Worm (Caenorhabditis elegans): ENCODE results near the gene eri-1.

Gene eri-1

DNA sequence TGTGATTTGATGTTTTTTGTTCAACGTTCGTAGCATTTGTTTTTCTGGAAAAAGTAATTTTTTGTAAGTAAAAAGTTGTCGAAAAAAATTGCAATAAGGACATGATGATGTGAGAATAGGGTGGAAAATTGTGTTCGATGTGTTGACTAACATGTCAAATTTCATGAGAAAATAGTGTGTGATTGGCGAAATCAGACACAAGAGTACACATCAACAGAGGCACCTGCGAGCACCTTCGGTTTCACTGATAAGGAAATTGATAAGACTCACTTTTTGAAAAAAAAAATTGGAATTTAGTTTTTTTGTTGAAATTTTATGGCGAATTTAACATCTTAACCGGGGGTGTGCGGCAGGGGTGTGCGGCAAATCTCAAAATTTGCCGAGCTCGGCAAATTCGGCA, 20.8 kb upstream of the eri-1 start, which contains the start of gene hum-8:
Gene hum-8, minus strand, starts transcription at position 46 of the 400 bp plus-strand sequence.
- no peak for TF ChIP-seq klf-2 (GFP tag; conservative IDR thresholded peaks at IDR 0.05)
- no peak for TF ChIP-seq T22C8.4 (GFP tag; IDR thresholded peaks at IDR 0.05)
- TF ChIP-seq ztf-23 (GFP tag; IDR thresholded peaks at IDR 0.05) = no peak
- TF ChIP-seq flt-1 (GFP tag; IDR thresholded peaks at IDR 0.05) = no peak
- no peak for TF ChIP-seq tab-1 (GFP tag; IDR thresholded peaks at IDR 0.05)
- TF ChIP-seq med-1 (GFP tag; optimal IDR thresholded peaks at IDR 0.05; ENCODE audit: insufficient read depth) = no peak
- TF ChIP-seq ref-1 (GFP tag; conservative IDR thresholded peaks at IDR 0.05) = no peak
- TF ChIP-seq ztf-29 (GFP tag; IDR thresholded peaks at IDR 0.05) = no peak
- no peak for TF ChIP-seq cog-1 (tag; optimal IDR thresholded peaks at IDR 0.05)

- TF ChIP-seq tab-1 (GFP tag; IDR thresholded peaks at IDR 0.05) (no peak), med-1 (GFP tag; optimal IDR thresholded peaks at IDR 0.05; ENCODE audit: insufficient read depth) (no peak), ztf-23 (GFP tag; IDR thresholded peaks at IDR 0.05) (no peak), T22C8.4 (GFP tag; IDR thresholded peaks at IDR 0.05) (no peak), klf-2 (GFP tag; conservative IDR thresholded peaks at IDR 0.05) (no peak), ztf-29 (GFP tag; IDR thresholded peaks at IDR 0.05) (no peak), flt-1 (GFP tag; IDR thresholded peaks at IDR 0.05) (no peak), ref-1 (GFP tag; conservative IDR thresholded peaks at IDR 0.05) (no peak), cog-1 (tag; optimal IDR thresholded peaks at IDR 0.05) (no peak)
These were observed 18.6 kb upstream of the eri-1 start for ce11 chrIV:438384-438783.

DNA sequence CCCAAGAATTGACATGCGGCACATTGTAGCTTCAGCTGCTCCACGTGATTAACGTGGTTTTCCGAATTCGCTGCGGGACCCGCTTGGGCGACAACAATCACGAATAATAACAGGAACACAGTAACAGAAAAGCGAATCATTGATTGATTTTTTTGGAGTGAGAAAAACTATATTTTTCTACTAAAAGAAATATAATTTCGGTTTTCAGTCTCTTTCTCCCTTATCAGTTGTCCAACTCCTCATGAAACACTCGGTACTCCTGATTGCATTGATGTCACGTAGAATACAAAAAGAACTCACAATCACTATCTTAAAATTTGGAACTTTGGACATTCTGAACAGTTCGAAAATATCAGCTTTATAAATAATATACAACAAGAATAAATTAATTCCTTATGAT, 9.1 kb upstream of the eri-1 start, which contains the start of gene Y66H1A.5:
Gene Y66H1A.5, minus strand, starts transcription at position 265 of the 400 bp plus-strand sequence.
- TF ChIP-seq tab-1 (GFP tag; IDR thresholded peaks at IDR 0.05) (no peak), flt-1 (GFP tag; IDR thresholded peaks at IDR 0.05) (no peak), cog-1 (tag; optimal IDR thresholded peaks at IDR 0.05) (no peak), klf-2 (GFP tag; conservative IDR thresholded peaks at IDR 0.05) (no peak), ztf-23 (GFP tag; IDR thresholded peaks at IDR 0.05) (no peak), ztf-29 (GFP tag; IDR thresholded peaks at IDR 0.05) (no peak), T22C8.4 (GFP tag; IDR thresholded peaks at IDR 0.05) (no peak), med-1 (GFP tag; optimal IDR thresholded peaks at IDR 0.05; ENCODE audit: insufficient read depth) (no peak), ref-1 (GFP tag; conservative IDR thresholded peaks at IDR 0.05) (no peak)

DNA sequence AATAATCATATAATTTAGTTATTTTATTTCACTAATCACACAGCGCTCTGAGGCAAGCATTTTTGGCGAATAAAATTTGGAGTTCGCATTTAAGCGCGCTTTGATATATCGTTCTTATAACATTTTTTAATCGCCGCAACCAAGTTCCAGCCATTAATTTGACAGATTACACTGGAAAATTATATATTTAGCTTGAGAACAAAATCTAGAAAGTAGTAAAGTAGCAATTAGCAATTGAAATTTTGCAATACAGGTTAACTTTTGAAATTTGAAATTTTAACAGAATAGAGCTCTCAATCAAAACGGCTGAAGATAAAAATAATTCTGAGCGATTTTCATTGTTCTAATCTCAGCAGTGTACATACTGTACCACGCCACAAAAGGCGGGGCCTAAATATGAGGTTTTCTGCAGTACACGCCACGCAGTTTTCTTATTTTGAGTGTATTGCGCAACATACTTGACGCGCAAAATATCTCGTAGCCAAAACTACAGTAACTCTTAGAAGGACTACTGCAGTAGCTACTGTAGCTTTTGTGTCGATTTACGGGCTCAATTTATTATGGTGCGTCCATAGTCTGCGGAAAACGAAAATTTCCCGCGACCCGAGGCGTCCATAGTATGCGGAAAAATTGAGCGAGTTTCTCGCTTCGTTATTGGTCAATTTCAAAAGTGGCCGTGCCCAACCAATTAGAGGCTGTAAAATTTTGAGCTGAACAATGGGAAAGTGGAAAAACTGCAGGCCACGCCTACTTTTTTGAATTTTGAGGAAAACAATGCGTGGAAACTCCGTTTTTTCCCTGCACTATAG, 7.5 kb upstream of the eri-1 start:
- TF ChIP-seq tab-1 (GFP tag; IDR thresholded peaks at IDR 0.05) (no peak), med-1 (GFP tag; optimal IDR thresholded peaks at IDR 0.05; ENCODE audit: insufficient read depth) (no peak), ztf-29 (GFP tag; IDR thresholded peaks at IDR 0.05) (no peak), klf-2 (GFP tag; conservative IDR thresholded peaks at IDR 0.05) (no peak), ref-1 (GFP tag; conservative IDR thresholded peaks at IDR 0.05) (no peak), T22C8.4 (GFP tag; IDR thresholded peaks at IDR 0.05) (no peak), flt-1 (GFP tag; IDR thresholded peaks at IDR 0.05) (no peak), ztf-23 (GFP tag; IDR thresholded peaks at IDR 0.05) (no peak), cog-1 (tag; optimal IDR thresholded peaks at IDR 0.05) (no peak)

- no peak for TF ChIP-seq T22C8.4 (GFP tag; IDR thresholded peaks at IDR 0.05)
- TF ChIP-seq flt-1 (GFP tag; IDR thresholded peaks at IDR 0.05) = no peak
- TF ChIP-seq ztf-29 (GFP tag; IDR thresholded peaks at IDR 0.05) = no peak
- TF ChIP-seq tab-1 (GFP tag; IDR thresholded peaks at IDR 0.05) = no peak
- no peak for TF ChIP-seq ref-1 (GFP tag; conservative IDR thresholded peaks at IDR 0.05)
- no peak for TF ChIP-seq ztf-23 (GFP tag; IDR thresholded peaks at IDR 0.05)
- TF ChIP-seq med-1 (GFP tag; optimal IDR thresholded peaks at IDR 0.05; ENCODE audit: insufficient read depth) = no peak
- TF ChIP-seq klf-2 (GFP tag; conservative IDR thresholded peaks at IDR 0.05) = no peak
- no peak for TF ChIP-seq cog-1 (tag; optimal IDR thresholded peaks at IDR 0.05)
These were observed 6.8 kb upstream of the eri-1 start for ce11 chrIV:426597-426996.

- no peak for TF ChIP-seq cog-1 (tag; optimal IDR thresholded peaks at IDR 0.05)
- TF ChIP-seq klf-2 (GFP tag; conservative IDR thresholded peaks at IDR 0.05) = no peak
- TF ChIP-seq T22C8.4 (GFP tag; IDR thresholded peaks at IDR 0.05) = no peak
These were observed 6.2 kb upstream of the eri-1 start, which contains the start of gene garr-1 for ce11 chrIV:425995-426394. garr-1 (plus strand) TSS chrIV:426168.

ce11 chrIV:425546-425945, 5.8 kb upstream of the eri-1 start:
- no peak for TF ChIP-seq flt-1 (GFP tag; IDR thresholded peaks at IDR 0.05)
- no peak for TF ChIP-seq med-1 (GFP tag; optimal IDR thresholded peaks at IDR 0.05; ENCODE audit: insufficient read depth)
- no peak for TF ChIP-seq tab-1 (GFP tag; IDR thresholded peaks at IDR 0.05)
- no peak for TF ChIP-seq ztf-23 (GFP tag; IDR thresholded peaks at IDR 0.05)
- no peak for TF ChIP-seq klf-2 (GFP tag; conservative IDR thresholded peaks at IDR 0.05)
- no peak for TF ChIP-seq ref-1 (GFP tag; conservative IDR thresholded peaks at IDR 0.05)
- TF ChIP-seq cog-1 (tag; optimal IDR thresholded peaks at IDR 0.05) = no peak

DNA sequence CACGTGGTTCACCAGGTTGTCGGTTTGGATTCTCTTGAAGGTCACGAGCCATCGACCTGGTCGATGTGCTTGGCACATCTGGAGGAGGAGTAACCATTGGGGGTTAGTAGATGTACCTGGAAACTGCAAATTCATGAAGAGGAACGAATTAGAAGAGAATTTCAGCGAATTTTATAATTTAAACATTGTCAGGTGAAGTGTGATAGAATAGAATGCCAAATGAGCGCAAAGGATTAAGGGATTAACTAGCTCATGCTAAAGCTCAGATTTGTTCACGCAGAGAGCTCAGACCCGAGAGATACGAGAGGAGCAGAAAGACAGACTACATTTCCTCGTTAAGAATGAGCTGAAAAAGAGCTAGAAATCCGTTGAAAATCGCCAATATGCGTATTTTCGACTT, 5.3 kb upstream of the eri-1 start, which contains the start of gene daf-18:
Gene daf-18, minus strand, starts transcription at position 126 of the 400 bp plus-strand sequence.
- no peak for TF ChIP-seq flt-1 (GFP tag; IDR thresholded peaks at IDR 0.05)

- no peak for TF ChIP-seq cog-1 (tag; optimal IDR thresholded peaks at IDR 0.05)
- no peak for TF ChIP-seq ref-1 (GFP tag; conservative IDR thresholded peaks at IDR 0.05)
- TF ChIP-seq ztf-23 (GFP tag; IDR thresholded peaks at IDR 0.05) = no peak
- no peak for TF ChIP-seq flt-1 (GFP tag; IDR thresholded peaks at IDR 0.05)
- TF ChIP-seq tab-1 (GFP tag; IDR thresholded peaks at IDR 0.05) = no peak
- no peak for TF ChIP-seq T22C8.4 (GFP tag; IDR thresholded peaks at IDR 0.05)
These were observed 2.4 kb upstream of the eri-1 start for ce11 chrIV:422112-422511.

ce11 chrIV:420686-421085, 928 bp upstream of the eri-1 start:
- TF ChIP-seq ztf-29 (GFP tag; IDR thresholded peaks at IDR 0.05) (no peak), flt-1 (GFP tag; IDR thresholded peaks at IDR 0.05) (no peak), ref-1 (GFP tag; conservative IDR thresholded peaks at IDR 0.05) (no peak), cog-1 (tag; optimal IDR thresholded peaks at IDR 0.05) (no peak), tab-1 (GFP tag; IDR thresholded peaks at IDR 0.05) (no peak), med-1 (GFP tag; optimal IDR thresholded peaks at IDR 0.05; ENCODE audit: insufficient read depth) (no peak), T22C8.4 (GFP tag; IDR thresholded peaks at IDR 0.05) (no peak), ztf-23 (GFP tag; IDR thresholded peaks at IDR 0.05) (no peak), klf-2 (GFP tag; conservative IDR thresholded peaks at IDR 0.05) (no peak)
